Worm (Caenorhabditis elegans): Measurements from ENCODE around the gene K07E3.9.

DNA sequence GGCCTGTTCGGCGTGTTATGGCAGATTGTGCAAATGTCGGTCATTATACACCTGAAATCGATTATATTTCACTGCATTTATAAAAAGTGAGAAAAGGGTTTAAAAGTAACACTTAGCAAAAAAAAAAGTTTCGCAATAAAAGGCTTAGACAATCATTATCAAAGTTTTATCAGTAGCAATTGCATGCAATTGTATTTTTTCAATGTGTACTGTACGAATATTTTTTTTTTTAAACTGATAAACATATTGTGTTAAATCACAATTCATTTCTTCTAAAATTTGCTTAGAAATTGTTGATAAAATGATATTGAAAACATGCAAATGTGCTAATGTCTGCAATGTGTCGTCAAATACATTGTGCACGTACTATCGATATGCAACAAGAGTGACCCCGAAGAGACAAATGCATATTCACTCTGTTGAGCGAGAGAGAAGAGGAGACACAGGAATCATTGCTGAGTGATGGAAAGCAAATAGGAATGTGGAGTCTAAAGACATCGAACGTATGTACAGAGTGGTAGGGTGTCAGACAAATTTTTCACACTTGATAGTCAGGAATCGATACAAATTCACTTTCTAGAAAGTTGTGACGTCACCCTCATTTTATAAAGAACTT is 28.4 kb downstream of the K07E3.9 start, which contains the start of gene C02B8.6:
- TF ChIP-seq tra-1 (GFP tag; IDR thresholded peaks at IDR 0.05) (no peak), pqm-1 (tag; optimal IDR thresholded peaks at IDR 0.05) (peak; percentile 56)
